Worm (Caenorhabditis elegans) whole organism, young adult: ENCODE data around the gene F45E12.6.

Experiments used
- B0035.1 ChIP-seq: sonication (generic microtip); optimal IDR thresholded peaks from 2 replicates; lab custom pipeline; 2016; ENCODE audit warnings: missing genetic modification characterization, mild to moderate bottlenecking, missing compliant biosample characterization, missing genotype, missing genetic modification reagents
- F22D6.2 ChIP-seq: sonication (generic microtip); optimal IDR thresholded peaks from 2 replicates; lab custom pipeline; 2016; ENCODE audit warnings: mild to moderate bottlenecking, missing genetic modification characterization, missing compliant biosample characterization
- F23B12.7 ChIP-seq: sonication (generic microtip); optimal IDR thresholded peaks from 2 replicates; lab custom pipeline; 2017; ENCODE audit warnings: missing genetic modification characterization, mild to moderate bottlenecking, missing compliant biosample characterization, antibody characterized with exemption, moderate library complexity; ENCODE audit not compliant: insufficient read depth
- F49E8.2 ChIP-seq: sonication (generic microtip); optimal IDR thresholded peaks from 3 replicates; lab custom pipeline; 2017; ENCODE audit warnings: missing genetic modification characterization, mild to moderate bottlenecking, missing compliant biosample characterization, antibody characterized with exemption, moderate library complexity; ENCODE audit not compliant: insufficient read depth
- F52B5.7 ChIP-seq: sonication (generic microtip); optimal IDR thresholded peaks from 2 replicates; lab custom pipeline; 2016; ENCODE audit warnings: mild to moderate bottlenecking, missing genetic modification characterization, missing compliant biosample characterization
- F55B11.4 ChIP-seq: sonication (generic microtip); optimal IDR thresholded peaks from 2 replicates; lab custom pipeline; 2016; ENCODE audit warnings: missing compliant biosample characterization, missing genetic modification characterization, borderline replicate concordance; ENCODE audit not compliant: insufficient read depth
- F57C9.4 ChIP-seq: sonication (generic microtip); optimal IDR thresholded peaks from 2 replicates; lab custom pipeline; 2017; ENCODE audit warnings: mild to moderate bottlenecking, missing genetic modification characterization, missing compliant biosample characterization
- K12H6.12 ChIP-seq: fragments of 200-800 bp; sonication (Bioruptor generic); optimal IDR thresholded peaks from 2 replicates; lab custom pipeline; 2018; ENCODE audit warnings: mild to moderate bottlenecking, missing genetic modification characterization, missing compliant biosample characterization
- T07F8.4 ChIP-seq: sonication (generic microtip); optimal IDR thresholded peaks from 2 replicates; lab custom pipeline; 2016; ENCODE audit warnings: mild to moderate bottlenecking, missing genetic modification characterization, moderate library complexity, missing compliant biosample characterization
- ama-1 ChIP-seq, 3 experiments: fragments of 150-350 bp in 1 of 3; sonication (generic microtip) in 2 of 3; optimal IDR thresholded peaks; 2 replicates each; lab custom pipeline; 2014 to 2018; ENCODE audit warnings: missing biosample characterization in 2 of 3, missing genetic modification characterization in 2 of 3, missing genetic modification reagents in 2 of 3
- attf-3 ChIP-seq: fragments of 200-800 bp; sonication (Bioruptor generic); conservative IDR thresholded peaks from 2 replicates; pipeline ENCODE4 v1.3.6; 2022; ENCODE audit warnings: missing genetic modification reagents, missing genetic modification characterization, missing compliant biosample characterization
- bed-1 ChIP-seq: fragments of 200-800 bp; sonication (Bioruptor generic); IDR thresholded peaks from 2 replicates; pipeline ENCODE4 v1.3.6; 2022; ENCODE audit warnings: missing genetic modification reagents, missing genetic modification characterization, missing compliant biosample characterization
- bed-2 ChIP-seq: fragments of 200-800 bp; sonication (Bioruptor generic); IDR thresholded peaks from 2 replicates; pipeline ENCODE4 v1.3.6; 2022; ENCODE audit warnings: missing genetic modification reagents, missing genetic modification characterization, missing compliant biosample characterization
- ceh-27 ChIP-seq: fragments of 200-800 bp; sonication (Bioruptor generic); optimal IDR thresholded peaks from 2 replicates; lab custom pipeline; 2018; ENCODE audit warnings: mild to moderate bottlenecking, missing genetic modification characterization, moderate library complexity, missing compliant biosample characterization
- chd-7 ChIP-seq: sonication (generic microtip); optimal IDR thresholded peaks from 2 replicates; lab custom pipeline; 2016; ENCODE audit warnings: mild to moderate bottlenecking, missing genetic modification characterization, moderate library complexity, missing compliant biosample characterization
- die-1 ChIP-seq: sonication (generic microtip); optimal IDR thresholded peaks from 2 replicates; lab custom pipeline; 2016; ENCODE audit warnings: missing genotype, mild to moderate bottlenecking, missing genetic modification characterization, missing compliant biosample characterization
- egrh-3 ChIP-seq: fragments of 200-800 bp; sonication (Bioruptor generic); IDR thresholded peaks from 2 replicates; pipeline ENCODE4 v1.3.6; 2022; ENCODE audit warnings: missing genetic modification reagents, missing genetic modification characterization, missing compliant biosample characterization
- ets-4 ChIP-seq: fragments of 200-800 bp; sonication (Bioruptor generic); optimal IDR thresholded peaks from 2 replicates; lab custom pipeline; 2018; ENCODE audit warnings: mild to moderate bottlenecking, missing genetic modification characterization, missing compliant biosample characterization
- hmg-1.2 ChIP-seq: fragments of 200-800 bp; sonication (Bioruptor generic); IDR thresholded peaks from 2 replicates; pipeline ENCODE4 v1.3.6; 2022; ENCODE audit warnings: missing genetic modification reagents, missing genetic modification characterization, missing compliant biosample characterization
- hmg-20 ChIP-seq: fragments of 200-800 bp; sonication (Bioruptor generic); IDR thresholded peaks from 2 replicates; pipeline ENCODE4 v1.3.6; 2022; ENCODE audit warnings: missing genetic modification reagents, missing genetic modification characterization, missing compliant biosample characterization
- lin-26 ChIP-seq: fragments of 200-800 bp; sonication (Bioruptor generic); IDR thresholded peaks from 2 replicates; pipeline ENCODE4 v1.3.6; 2022; ENCODE audit warnings: missing genetic modification reagents, missing genetic modification characterization, missing compliant biosample characterization
- lin-35 ChIP-seq, 3 experiments: fragments of 150-350 bp in 2 of 3; sonication (generic microtip) in 1 of 3; optimal IDR thresholded peaks; 2 replicates each; lab custom pipeline; 2014 to 2018; ENCODE audit warnings: missing biosample characterization in 3 of 3, missing genetic modification characterization in 3 of 3, missing genetic modification reagents in 3 of 3
- lin-40 ChIP-seq: sonication (generic microtip); optimal IDR thresholded peaks from 2 replicates; lab custom pipeline; 2016; ENCODE audit warnings: missing genetic modification characterization, mild to moderate bottlenecking, missing compliant biosample characterization, missing genotype, missing genetic modification reagents
- lin-54 ChIP-seq: fragments of 200-800 bp; sonication (Bioruptor generic); optimal IDR thresholded peaks from 2 replicates; lab custom pipeline; 2018; ENCODE audit warnings: mild to moderate bottlenecking, missing genetic modification characterization, missing compliant biosample characterization
- lsl-1 ChIP-seq: fragments of 200-800 bp; sonication (Bioruptor generic); optimal IDR thresholded peaks from 2 replicates; lab custom pipeline; 2018; ENCODE audit warnings: mild to moderate bottlenecking, missing genetic modification characterization, moderate library complexity, missing compliant biosample characterization
- mcd-1 ChIP-seq: fragments of 200-800 bp; sonication (Bioruptor generic); IDR thresholded peaks from 2 replicates; pipeline ENCODE4 v1.3.6; 2022; ENCODE audit warnings: missing genetic modification reagents, missing genetic modification characterization, missing compliant biosample characterization
- mes-4 ChIP-seq: sonication (generic microtip); optimal IDR thresholded peaks from 2 replicates; lab custom pipeline; 2016; ENCODE audit warnings: missing genotype, missing genetic modification characterization, missing compliant biosample characterization
- nfya-2 ChIP-seq: fragments of 200-800 bp; sonication (Bioruptor generic); IDR thresholded peaks from 2 replicates; pipeline ENCODE4 v1.3.6; 2022; ENCODE audit warnings: missing genetic modification reagents, missing genetic modification characterization, missing compliant biosample characterization
- nfyb-1 ChIP-seq: fragments of 200-800 bp; sonication (Bioruptor generic); IDR thresholded peaks from 2 replicates; pipeline ENCODE4 v1.3.6; 2022; ENCODE audit warnings: missing genetic modification reagents, missing genetic modification characterization, missing compliant biosample characterization
- pha-4 ChIP-seq: fragments of 150-350 bp; sonication (generic microtip); optimal IDR thresholded peaks from 2 replicates; lab custom pipeline; 2014; ENCODE audit warnings: missing biosample characterization, missing genetic modification reagents, missing genetic modification characterization
- sea-2 ChIP-seq: fragments of 200-800 bp; sonication (Bioruptor generic); IDR thresholded peaks from 2 replicates; pipeline ENCODE4 v1.3.6; 2022; ENCODE audit warnings: missing genetic modification characterization, missing compliant biosample characterization
- sptf-2 ChIP-seq: fragments of 200-800 bp; sonication (Bioruptor generic); optimal IDR thresholded peaks from 2 replicates; lab custom pipeline; 2018; ENCODE audit warnings: mild to moderate bottlenecking, missing genetic modification characterization, missing compliant biosample characterization
- tbp1 ChIP-seq: fragments of 200-800 bp; sonication (Bioruptor generic); optimal IDR thresholded peaks from 2 replicates; lab custom pipeline; 2018; ENCODE audit warnings: mild to moderate bottlenecking, missing genetic modification characterization, missing compliant biosample characterization
- zfh-2 ChIP-seq: fragments of 200-800 bp; sonication (Bioruptor generic); conservative IDR thresholded peaks from 2 replicates; pipeline ENCODE4 v1.3.6; 2022; ENCODE audit warnings: missing genetic modification reagents, missing genetic modification characterization, missing compliant biosample characterization
- zim-3 ChIP-seq: sonication (generic microtip); optimal IDR thresholded peaks from 2 replicates; lab custom pipeline; 2017; ENCODE audit warnings: mild to moderate bottlenecking, missing genetic modification characterization, moderate library complexity, missing compliant biosample characterization

F45E12.6 gene

DNA sequence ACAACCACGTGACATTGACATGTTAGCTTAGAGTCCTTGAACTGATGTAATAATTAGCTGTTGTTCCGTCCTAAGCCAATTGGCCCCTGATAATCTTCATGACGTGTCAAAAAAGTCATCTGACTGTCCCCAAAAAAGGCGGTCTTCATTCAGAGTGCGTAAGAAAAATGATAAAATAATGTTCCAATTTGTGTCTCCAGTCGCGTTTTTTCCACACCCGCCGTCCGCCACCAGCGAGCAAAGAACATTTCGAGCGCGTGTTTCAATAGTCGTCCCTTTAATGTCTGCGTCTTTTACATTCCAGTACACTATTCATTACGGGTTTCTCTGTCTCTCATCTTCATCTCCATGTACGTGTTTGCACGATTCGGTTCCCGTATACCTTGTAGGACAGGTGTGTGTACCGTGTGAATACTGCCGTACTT lies 23.5 kb upstream of the F45E12.6 start (continued):
- TF ChIP-seq tbp1 (GFP tag; lab: Kevin White, UChicago) (peak; percentile 27), F57C9.4 (no peak), F23B12.7 (tag; lab: Kevin White, UChicago) (peak; percentile 22), ama-1 (optimal IDR thresholded peaks at IDR 0.05; lab: Kevin White, UChicago) (no peak), ama-1 (GFP tag; optimal IDR thresholded peaks at IDR 0.05; lab: Kevin White, UChicago) (no peak), F22D6.2 (tag; lab: Kevin White, UChicago) (peak; percentile 86)

DNA sequence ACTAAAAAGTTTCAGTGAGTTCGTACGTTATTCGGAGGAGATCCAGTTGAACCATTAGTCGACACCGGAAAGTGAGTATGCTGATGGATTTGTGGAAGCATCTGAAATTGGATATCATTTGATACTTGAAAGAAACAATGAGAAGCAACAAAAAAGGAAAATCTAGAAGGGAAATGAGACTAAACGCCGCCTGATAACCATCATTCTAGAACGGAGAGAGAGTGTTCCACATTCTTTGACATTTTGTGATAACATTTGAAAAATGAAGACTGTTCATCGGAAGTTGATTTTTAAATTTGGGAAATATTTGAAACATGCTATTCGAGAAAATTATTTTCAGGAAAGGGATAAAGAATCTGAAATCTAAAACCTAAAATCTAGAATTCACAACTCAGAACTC lies 17.2 kb upstream of the F45E12.6 start, which contains the start of gene npax-1:
Gene npax-1, minus strand, starts transcription at position 101 of the 400 bp plus-strand sequence.
- TF ChIP-seq pha-4 (tag; lab: Kevin White, UChicago) (no peak), chd-7 (tag; lab: Kevin White, UChicago) (no peak), lin-35 (GFP tag; optimal IDR thresholded peaks at IDR 0.05; lab: Kevin White, UChicago) (no peak), hmg-20 (no peak), B0035.1 (no peak), sea-2 (GFP tag; lab: Robert Waterston, UW) (no peak), F49E8.2 (tag; lab: Kevin White, UChicago) (no peak), sptf-2 (GFP tag; lab: Kevin White, UChicago) (no peak), nfyb-1 (GFP tag; lab: Robert Waterston, UW) (no peak), ets-4 (GFP tag; lab: Kevin White, UChicago) (no peak), F55B11.4 (tag; lab: Kevin White, UChicago) (no peak), lin-26 (GFP tag; lab: Robert Waterston, UW) (no peak), attf-3 (no peak), bed-2 (GFP tag; lab: Robert Waterston, UW) (no peak), lsl-1 (no peak), F52B5.7 (tag; lab: Kevin White, UChicago) (no peak), mcd-1 (no peak), die-1 (tag; lab: Kevin White, UChicago) (no peak), egrh-3 (no peak)

DNA sequence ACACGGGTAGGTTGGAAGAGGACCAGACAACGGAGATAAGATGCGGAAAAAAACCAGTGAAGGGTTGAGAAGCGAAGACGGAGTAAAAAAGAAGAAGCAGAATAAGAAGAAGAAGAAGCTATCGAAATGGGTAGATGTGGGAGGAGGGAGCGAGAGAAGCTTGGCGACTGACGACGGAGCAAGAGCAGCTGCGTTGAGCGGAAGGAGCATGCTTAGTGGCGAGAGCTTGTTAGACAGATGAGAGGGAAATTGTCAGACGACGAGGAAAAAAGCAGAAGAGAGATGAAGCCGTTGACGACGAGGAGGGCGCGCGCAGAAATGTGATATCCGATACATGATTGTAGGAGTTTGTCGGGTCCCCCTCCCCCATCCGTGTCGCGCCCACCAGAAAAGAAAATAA lies 13.0 kb upstream of the F45E12.6 start:
- TF ChIP-seq ceh-27 (GFP tag; lab: Kevin White, UChicago) (peak; percentile 1), lin-40 (tag; lab: Kevin White, UChicago) (peak; percentile 48), T07F8.4 (tag; lab: Kevin White, UChicago) (no peak), bed-1 (GFP tag; lab: Robert Waterston, UW) (no peak), zfh-2 (GFP tag; lab: Robert Waterston, UW) (peak; percentile 90), lin-54 (GFP tag; lab: Kevin White, UChicago) (no peak), egrh-3 (0 out of 2 replicates have a peak, but pooled peaks have one; percentile 48), mes-4 (no peak), K12H6.12 (tag; lab: Kevin White, UChicago) (peak; percentile 59), zim-3 (tag; lab: Kevin White, UChicago) (peak; percentile 18), nfya-2 (GFP tag; lab: Robert Waterston, UW) (no peak), hmg-1.2 (GFP tag; lab: Robert Waterston, UW) (0 out of 2 replicates have a peak, but pooled peaks have one; percentile 12), bed-2 (GFP tag; lab: Robert Waterston, UW) (0 out of 2 replicates have a peak, but pooled peaks have one; percentile 20)
